Fruit fly (Drosophila melanogaster) whole organism, embryonic: ENCODE measurements around the gene Oatp74D.
A peak's percentile ranks its signal among the peaks of the same experiment; 100 is the strongest.

Experiments used
- Awh ChIP-seq: fragments of 200-800 bp; sonication (Bioruptor generic); IDR thresholded peaks from 2 replicates; pipeline ENCODE4, ENCODE4 v1.3.6; 2022; ENCODE audit warnings: missing biosample characterization, missing genetic modification characterization
- BtbVII ChIP-seq: fragments of 200-800 bp; sonication (Bioruptor generic); optimal IDR thresholded peaks from 3 replicates; lab custom pipeline; 2017; ENCODE audit warnings: missing biosample characterization, mild to moderate bottlenecking, missing genetic modification characterization
- CG10274 ChIP-seq: fragments of 200-800 bp; sonication (Bioruptor generic); optimal IDR thresholded peaks from 3 replicates; lab custom pipeline; 2017; ENCODE audit warnings: missing biosample characterization, mild to moderate bottlenecking, missing genetic modification characterization
- CG11398 ChIP-seq: fragments of 200-800 bp; sonication (Bioruptor generic); optimal IDR thresholded peaks from 2 replicates; lab custom pipeline; 2016; ENCODE audit warnings: missing biosample characterization, missing genetic modification characterization
- CG13296 ChIP-seq: fragments of 200-800 bp; sonication (Bioruptor generic); optimal IDR thresholded peaks from 3 replicates; lab custom pipeline; 2018; ENCODE audit warnings: missing biosample characterization, mild to moderate bottlenecking, missing genetic modification characterization
- CG15073 ChIP-seq: fragments of 200-800 bp; sonication (Bioruptor generic); optimal IDR thresholded peaks from 2 replicates; lab custom pipeline; 2016; ENCODE audit warnings: missing biosample characterization, missing genetic modification characterization
- CG15269 ChIP-seq: fragments of 200-800 bp; sonication (Bioruptor generic); optimal IDR thresholded peaks from 2 replicates; lab custom pipeline; 2018; ENCODE audit warnings: missing biosample characterization, mild to moderate bottlenecking, missing genetic modification characterization, moderate library complexity
- CG16779 ChIP-seq: fragments of 200-800 bp; sonication (Bioruptor generic); IDR thresholded peaks from 2 replicates; pipeline ENCODE4 v1.3.6; 2022; ENCODE audit warnings: missing biosample characterization, missing genetic modification characterization
- CG18764 ChIP-seq: fragments of 200-800 bp; sonication (Bioruptor generic); optimal IDR thresholded peaks from 3 replicates; lab custom pipeline; 2016; ENCODE audit warnings: missing biosample characterization, missing genetic modification characterization
- CG32767 ChIP-seq: fragments of 200-800 bp; sonication (Bioruptor generic); IDR thresholded peaks from 2 replicates; pipeline ENCODE4 v1.3.6; 2022; ENCODE audit warnings: missing biosample characterization, missing genetic modification characterization
- CG33213 ChIP-seq: fragments of 200-800 bp; sonication (Bioruptor generic); optimal IDR thresholded peaks from 3 replicates; lab custom pipeline; 2016; ENCODE audit warnings: missing biosample characterization, missing genetic modification characterization
- CG42726 ChIP-seq: fragments of 200-800 bp; sonication (Bioruptor generic); IDR thresholded peaks from 2 replicates; pipeline ENCODE4 v1.3.6; 2022; ENCODE audit warnings: missing biosample characterization, missing genetic modification characterization; ENCODE audit not compliant: partially characterized antibody
- CG5245 ChIP-seq: fragments of 200-800 bp; sonication (Bioruptor generic); optimal IDR thresholded peaks from 3 replicates; lab custom pipeline; 2016; ENCODE audit warnings: missing biosample characterization, missing genetic modification characterization
- CG6254 ChIP-seq: fragments of 200-800 bp; sonication (Bioruptor generic); optimal IDR thresholded peaks from 3 replicates; lab custom pipeline; 2017; ENCODE audit warnings: mild to moderate bottlenecking, missing biosample characterization, missing genetic modification reagents, missing genetic modification characterization
- CG7963 ChIP-seq: fragments of 200-800 bp; sonication (Bioruptor generic); IDR thresholded peaks from 3 replicates; pipeline ENCODE4 v1.3.6; 2022; ENCODE audit warnings: missing biosample characterization, missing genetic modification characterization; ENCODE audit not compliant: partially characterized antibody
- CG8359 ChIP-seq: fragments of 200-800 bp; sonication (Bioruptor generic); optimal IDR thresholded peaks from 2 replicates; lab custom pipeline; 2017; ENCODE audit warnings: missing biosample characterization, mild to moderate bottlenecking, missing genetic modification characterization, borderline replicate concordance
- CG9817 ChIP-seq: fragments of 200-800 bp; sonication (Bioruptor generic); optimal IDR thresholded peaks from 2 replicates; lab custom pipeline; 2018; ENCODE audit warnings: missing biosample characterization, mild to moderate bottlenecking, missing genetic modification characterization, moderate library complexity
- CrebB ChIP-seq: fragments of 200-800 bp; sonication (Bioruptor generic); optimal IDR thresholded peaks from 3 replicates; lab custom pipeline; 2018; ENCODE audit warnings: missing biosample characterization, mild to moderate bottlenecking, missing genetic modification characterization
- Dbx ChIP-seq: fragments of 200-800 bp; sonication (Bioruptor generic); IDR thresholded peaks from 3 replicates; pipeline ENCODE4 v1.3.6; 2022; ENCODE audit warnings: missing biosample characterization, missing genetic modification characterization
- Dek ChIP-seq: fragments of 200-800 bp; sonication (Bioruptor generic); optimal IDR thresholded peaks from 3 replicates; lab custom pipeline; 2019; ENCODE audit warnings: missing biosample characterization, mild to moderate bottlenecking, missing genetic modification characterization, moderate library complexity
- Dp ChIP-seq: fragments of 200-800 bp; sonication (Bioruptor generic); optimal IDR thresholded peaks from 2 replicates; lab custom pipeline; 2018; ENCODE audit warnings: missing biosample characterization, mild to moderate bottlenecking, missing genetic modification characterization, moderate library complexity
- E2f1 ChIP-seq: fragments of 200-800 bp; sonication (Bioruptor generic); IDR thresholded peaks from 2 replicates; pipeline ENCODE4 v1.3.6; 2022; ENCODE audit warnings: missing biosample characterization, missing genetic modification characterization
- Fer2 ChIP-seq: fragments of 200-800 bp; sonication (Bioruptor generic); optimal IDR thresholded peaks from 2 replicates; lab custom pipeline; 2018; ENCODE audit warnings: missing biosample characterization, mild to moderate bottlenecking, missing genetic modification characterization, moderate library complexity
- HHEX ChIP-seq: fragments of 200-800 bp; sonication (Bioruptor generic); optimal IDR thresholded peaks from 3 replicates; lab custom pipeline; 2017; ENCODE audit warnings: missing biosample characterization, mild to moderate bottlenecking, missing genetic modification characterization, missing genetic modification reagents
- Hsf ChIP-seq: fragments of 200-800 bp; sonication (Bioruptor generic); optimal IDR thresholded peaks from 3 replicates; lab custom pipeline; 2016; ENCODE audit warnings: missing biosample characterization, missing genetic modification characterization
- Kr ChIP-seq: fragments of 200-800 bp; sonication (Bioruptor generic); optimal IDR thresholded peaks from 2 replicates; lab custom pipeline; 2017; ENCODE audit warnings: missing biosample characterization, mild to moderate bottlenecking, missing genetic modification characterization
- Lhr ChIP-seq: fragments of 200-800 bp; sonication (Bioruptor generic); optimal IDR thresholded peaks from 3 replicates; lab custom pipeline; 2017; ENCODE audit warnings: mild to moderate bottlenecking, missing biosample characterization, missing genetic modification reagents, missing genetic modification characterization
- Meics ChIP-seq: fragments of 200-800 bp; sonication (Bioruptor generic); optimal IDR thresholded peaks from 2 replicates; lab custom pipeline; 2017; ENCODE audit warnings: missing biosample characterization, mild to moderate bottlenecking, missing genetic modification characterization
- NC2α ChIP-seq: fragments of 200-800 bp; sonication (Bioruptor generic); optimal IDR thresholded peaks from 2 replicates; lab custom pipeline; 2016; ENCODE audit warnings: missing biosample characterization, missing genetic modification characterization
- NK7.1 ChIP-seq: fragments of 200-800 bp; sonication (Bioruptor generic); optimal IDR thresholded peaks from 3 replicates; lab custom pipeline; 2016; ENCODE audit warnings: missing biosample characterization, missing genetic modification characterization
- Oaz ChIP-seq: fragments of 200-800 bp; sonication (Bioruptor generic); IDR thresholded peaks from 2 replicates; pipeline ENCODE4 v1.3.6; 2022; ENCODE audit warnings: missing biosample characterization, missing genetic modification characterization
- Oli ChIP-seq: fragments of 200-800 bp; sonication (Bioruptor generic); optimal IDR thresholded peaks from 2 replicates; lab custom pipeline; 2018; ENCODE audit warnings: missing biosample characterization, mild to moderate bottlenecking, missing genetic modification characterization, moderate library complexity
- Poxn ChIP-seq: fragments of 200-800 bp; sonication (Bioruptor generic); IDR thresholded peaks from 2 replicates; pipeline ENCODE4 v1.3.6; 2022; ENCODE audit warnings: missing biosample characterization, missing genetic modification characterization
- Sin3A ChIP-seq: fragments of >200 bp; optimal IDR thresholded peaks from 2 replicates; lab custom pipeline; 2018
- Sox100B ChIP-seq: fragments of 200-800 bp; sonication (Bioruptor generic); optimal IDR thresholded peaks from 3 replicates; lab custom pipeline; 2018; ENCODE audit warnings: missing biosample characterization, mild to moderate bottlenecking, missing genetic modification characterization
- bigmax ChIP-seq: fragments of 200-800 bp; sonication (Bioruptor generic); optimal IDR thresholded peaks from 2 replicates; lab custom pipeline; 2018; ENCODE audit warnings: missing biosample characterization, mild to moderate bottlenecking, missing genetic modification characterization
- chif ChIP-seq, 2 experiments: fragments of 200-800 bp; sonication (Bioruptor generic); optimal IDR thresholded peaks; 3 replicates each; lab custom pipeline; 2016; ENCODE audit warnings: missing biosample characterization in 2 of 2, missing genetic modification characterization in 2 of 2
- corto ChIP-seq: fragments of 200-800 bp; sonication (Bioruptor generic); optimal IDR thresholded peaks from 2 replicates; lab custom pipeline; 2016; ENCODE audit warnings: missing biosample characterization, mild to moderate bottlenecking, missing genetic modification characterization, moderate library complexity
- dimm ChIP-seq: fragments of 200-800 bp; sonication (Bioruptor generic); IDR thresholded peaks from 2 replicates; pipeline ENCODE4 v1.3.6; 2022; ENCODE audit warnings: missing biosample characterization, missing genetic modification characterization
- gfzf ChIP-seq: fragments of 200-800 bp; sonication (Bioruptor generic); optimal IDR thresholded peaks from 2 replicates; lab custom pipeline; 2016; ENCODE audit warnings: missing biosample characterization, mild to moderate bottlenecking, missing genetic modification characterization, moderate library complexity
- grn ChIP-seq: fragments of 200-800 bp; sonication (Bioruptor generic); optimal IDR thresholded peaks from 3 replicates; lab custom pipeline; 2017; ENCODE audit warnings: missing biosample characterization, missing genetic modification characterization
- lola ChIP-seq, 3 experiments: fragments of >200 bp in 2 of 3; fragments of 200-800 bp in 1 of 3; sonication (Bioruptor generic) in 1 of 3; optimal IDR thresholded peaks; 2 replicates each; lab custom pipeline; 2017 to 2019; ENCODE audit warnings: missing biosample characterization in 3 of 3, missing genetic modification characterization in 3 of 3, mild to moderate bottlenecking in 1 of 3, moderate library complexity in 1 of 3
- odd ChIP-seq: fragments of 200-800 bp; sonication (Bioruptor generic); optimal IDR thresholded peaks from 2 replicates; lab custom pipeline; 2017; ENCODE audit warnings: missing biosample characterization, mild to moderate bottlenecking, missing genetic modification characterization
- otp ChIP-seq: fragments of 200-800 bp; sonication (Bioruptor generic); IDR thresholded peaks from 3 replicates; pipeline ENCODE4, ENCODE4 v1.3.6; 2022; ENCODE audit warnings: missing biosample characterization, missing genetic modification characterization
- schlank ChIP-seq: fragments of 200-800 bp; sonication (Bioruptor generic); optimal IDR thresholded peaks from 2 replicates; lab custom pipeline; 2018; ENCODE audit warnings: missing biosample characterization, mild to moderate bottlenecking, missing genetic modification characterization
- seq ChIP-seq: fragments of 200-800 bp; sonication (Bioruptor generic); IDR thresholded peaks from 2 replicates; pipeline ENCODE4 v1.3.6; 2022; ENCODE audit warnings: missing biosample characterization, missing genetic modification characterization
- stwl ChIP-seq: fragments of 200-800 bp; sonication (Bioruptor generic); optimal IDR thresholded peaks from 3 replicates; lab custom pipeline; 2018; ENCODE audit warnings: missing biosample characterization, mild to moderate bottlenecking, missing genetic modification characterization, moderate library complexity
- ttk ChIP-seq: fragments of 200-800 bp; sonication (Bioruptor generic); IDR thresholded peaks from 2 replicates; pipeline ENCODE4 v2.1.2; 2022; ENCODE audit warnings: missing biosample characterization, missing genetic modification characterization
- twi ChIP-seq: fragments of 200-800 bp; optimal IDR thresholded peaks from 2 replicates; lab custom pipeline; 2019; ENCODE audit warnings: missing biosample characterization, mild to moderate bottlenecking, missing genetic modification characterization, moderate library complexity
- wdn ChIP-seq: fragments of 200-800 bp; sonication (Bioruptor generic); IDR thresholded peaks from 2 replicates; pipeline ENCODE4 v1.3.6; 2022; ENCODE audit warnings: missing biosample characterization, missing genetic modification characterization

The Oatp74D gene

DNA sequence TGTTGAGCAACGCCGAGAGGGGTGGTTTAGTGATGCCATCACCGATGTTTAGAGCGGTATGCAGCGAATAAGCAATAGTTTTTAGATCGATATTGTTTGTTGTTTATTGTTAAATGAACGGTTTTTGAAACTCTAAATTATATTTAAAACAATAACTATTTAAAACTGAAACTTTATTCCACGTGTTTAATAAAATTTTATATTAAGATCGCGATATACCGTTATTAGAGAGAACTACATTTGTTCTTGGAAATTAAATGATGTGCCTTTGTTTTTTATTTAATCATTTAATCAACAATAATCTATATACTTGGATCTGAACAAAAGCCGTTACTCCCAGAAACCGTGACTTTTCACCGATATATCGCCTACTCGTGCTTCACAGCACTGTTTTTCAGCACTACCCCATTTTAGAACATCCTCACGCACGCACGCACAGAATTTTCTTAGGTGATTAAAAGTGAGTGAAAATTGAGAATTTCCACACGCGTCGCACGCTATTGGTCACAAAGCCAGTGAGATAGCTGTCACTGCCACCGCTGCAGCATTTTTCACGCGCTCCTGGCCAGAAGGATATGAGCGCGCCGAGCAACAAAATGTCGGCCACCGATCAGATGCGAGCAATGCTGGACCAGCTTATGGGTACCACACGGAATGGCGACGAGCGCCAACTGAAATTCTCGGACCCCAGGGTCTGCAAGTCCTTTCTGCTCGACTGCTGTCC lies 27.1 kb downstream of the Oatp74D start, which contains the start of the genes U4-U6-60K and CG7564 (continued):
- no peak for TF ChIP-seq CG13296
- peak; percentile 98 for TF ChIP-seq CG42726 (GFP tag; lab: Robert Waterston, UW)
- peak; percentile 73 for TF ChIP-seq Meics (GFP tag; lab: Kevin White, UChicago)
- peak; percentile 65 for TF ChIP-seq grn (GFP tag; lab: Kevin White, UChicago)
- no peak for TF ChIP-seq BtbVII (GFP tag; lab: Kevin White, UChicago)
- TF ChIP-seq Oli (tag; lab: Kevin White, UChicago), result peak; percentile 29
- TF ChIP-seq dimm (GFP tag; lab: Robert Waterston, UW), result no peak
- peak; percentile 58 for TF ChIP-seq Dek (tag; lab: Kevin White, UChicago)
- TF ChIP-seq Sox100B, result no peak
- peak; percentile 51 for TF ChIP-seq Lhr (GFP tag; lab: Kevin White, UChicago)
- TF ChIP-seq CG10274 (GFP tag; lab: Kevin White, UChicago), result peak; percentile 41
- TF ChIP-seq CG11398 (GFP tag; lab: Kevin White, UChicago), result no peak
- peak; percentile 69 for TF ChIP-seq seq (GFP tag; lab: Robert Waterston, UW)
- TF ChIP-seq CrebB (tag; lab: Kevin White, UChicago), result no peak
- TF ChIP-seq Awh (GFP tag; lab: Robert Waterston, UW), result no peak
- no peak for TF ChIP-seq CG15269 (tag; lab: Kevin White, UChicago)
- TF ChIP-seq CG15073 (GFP tag; lab: Kevin White, UChicago), result no peak
- TF ChIP-seq Kr (GFP tag; lab: Kevin White, UChicago), result no peak
- peak; percentile 92 for TF ChIP-seq CG7963 (GFP tag; lab: Robert Waterston, UW)
- no peak for TF ChIP-seq Poxn (GFP tag; lab: Robert Waterston, UW)
- TF ChIP-seq HHEX, result peak; percentile 61
- TF ChIP-seq lola (GFP tag; optimal IDR thresholded peaks at IDR 0.05; lab: Kevin White, UChicago), result peak in 1 of 3 experiments; percentile 69
- TF ChIP-seq CG33213 (GFP tag; lab: Kevin White, UChicago), result peak; percentile 27
- TF ChIP-seq otp (GFP tag; lab: Robert Waterston, UW), result no peak
- TF ChIP-seq odd (GFP tag; lab: Kevin White, UChicago), result no peak
- TF ChIP-seq NK7.1, result no peak
- TF ChIP-seq schlank (tag; lab: Kevin White, UChicago), result no peak
- TF ChIP-seq ttk (GFP tag; lab: Robert Waterston, UW), result no peak
- TF ChIP-seq bigmax (GFP tag; lab: Kevin White, UChicago), result no peak
- peak; percentile 75 for TF ChIP-seq Hsf (GFP tag; lab: Kevin White, UChicago)
- peak; percentile 90 for TF ChIP-seq Sin3A
- TF ChIP-seq CG9817, result peak; percentile 63
- no peak for TF ChIP-seq Dp (GFP tag; lab: Kevin White, UChicago)
- TF ChIP-seq CG8359 (GFP tag; lab: Kevin White, UChicago), result no peak
- no peak for TF ChIP-seq NC2α
- peak; percentile 14 for TF ChIP-seq twi (tag; lab: Kevin White, UChicago)
- TF ChIP-seq CG16779 (GFP tag; lab: Robert Waterston, UW), result no peak
- peak; percentile 37 for TF ChIP-seq CG18764 (GFP tag; lab: Kevin White, UChicago)
- peak; percentile 84 for TF ChIP-seq Dbx (GFP tag; lab: Robert Waterston, UW)
- no peak for TF ChIP-seq Oaz (GFP tag; lab: Robert Waterston, UW)
- peak; percentile 43 for TF ChIP-seq Fer2 (tag; lab: Kevin White, UChicago)
- TF ChIP-seq CG5245 (GFP tag; lab: Kevin White, UChicago), result peak; percentile 8
- no peak for TF ChIP-seq CG6254
- TF ChIP-seq corto, result peak; percentile 47
- TF ChIP-seq CG32767 (GFP tag; lab: Robert Waterston, UW), result no peak
- TF ChIP-seq stwl (tag; lab: Kevin White, UChicago), result peak; percentile 25
- no peak for TF ChIP-seq wdn
- peak; percentile 4 for TF ChIP-seq gfzf (GFP tag; lab: Kevin White, UChicago)
- TF ChIP-seq chif (GFP tag; optimal IDR thresholded peaks at IDR 0.05; lab: Kevin White, UChicago), result no peak
- no peak for TF ChIP-seq E2f1
